Fruit fly (Drosophila melanogaster): ENCODE data around the gene CG31373.

dm6 chr3R:10747650-10748049, 38.5 kb upstream of the CG31373 start:
- TF ChIP-seq CG2678 (tag; optimal IDR thresholded peaks at IDR 0.05) = no peak
- TF ChIP-seq da (GFP tag; optimal IDR thresholded peaks at IDR 0.05) = no peak
- no peak for TF ChIP-seq Dll (GFP tag; IDR thresholded peaks at IDR 0.05; ENCODE audit: partially characterized antibody)
- TF ChIP-seq CG9876 (GFP tag; optimal IDR thresholded peaks at IDR 0.05) = no peak
- TF ChIP-seq gfzf (GFP tag; optimal IDR thresholded peaks at IDR 0.05) = no peak
- TF ChIP-seq Trl (optimal IDR thresholded peaks at IDR 0.05) = no peak
- TF ChIP-seq Trl (GFP tag; optimal IDR thresholded peaks at IDR 0.05) = no peak
- TF ChIP-seq odd (GFP tag; optimal IDR thresholded peaks at IDR 0.05) = no peak
- TF ChIP-seq Meics (GFP tag; optimal IDR thresholded peaks at IDR 0.05) = peak; percentile 23
- TF ChIP-seq Awh (GFP tag; IDR thresholded peaks at IDR 0.05) = no peak
- TF ChIP-seq CG9797 (GFP tag; optimal IDR thresholded peaks at IDR 0.05) = no peak
- TF ChIP-seq unc-4 (GFP tag; IDR thresholded peaks at IDR 0.05; ENCODE audit: partially characterized antibody) = no peak
- no peak for TF ChIP-seq peb (GFP tag; IDR thresholded peaks at IDR 0.05)
- TF ChIP-seq usp (GFP tag; optimal IDR thresholded peaks at IDR 0.05) = no peak
- no peak for TF ChIP-seq PHDP (tag; optimal IDR thresholded peaks at IDR 0.05)

Data from whole organism, embryonic.